Worm (Caenorhabditis elegans) whole organism, L2 larva: ENCODE results near the gene sri-2.

ENCODE experiments used
- F13H6.1 ChIP-seq: sonication (generic microtip); optimal IDR thresholded peaks from 2 replicates; lab custom pipeline; 2016; ENCODE audit warnings: missing genetic modification characterization, missing compliant biosample characterization
- aly-2 ChIP-seq: fragments of 150-350 bp; optimal IDR thresholded peaks from 2 replicates; lab custom pipeline; 2014; ENCODE audit warnings: missing biosample characterization, missing genetic modification characterization
- ama-1 ChIP-seq: fragments of 150-350 bp; optimal IDR thresholded peaks from 2 replicates; lab custom pipeline; 2018; ENCODE audit warnings: inconsistent platforms
- elt-3 ChIP-seq: sonication (generic microtip); optimal IDR thresholded peaks from 2 replicates; lab custom pipeline; 2017; ENCODE audit warnings: missing biosample characterization, missing genetic modification characterization
- fos-1 ChIP-seq: fragments of 150-350 bp; optimal IDR thresholded peaks from 2 replicates; lab custom pipeline; 2014; ENCODE audit warnings: missing biosample characterization, missing genetic modification characterization
- gmeb-1 ChIP-seq: fragments of 150-350 bp; optimal IDR thresholded peaks from 2 replicates; lab custom pipeline; 2014; ENCODE audit warnings: missing biosample characterization, missing genetic modification characterization
- lin-39 ChIP-seq: fragments of 150-350 bp; optimal IDR thresholded peaks from 2 replicates; lab custom pipeline; 2014; ENCODE audit warnings: missing biosample characterization, missing genetic modification reagents, missing genetic modification characterization
- nhr-10 ChIP-seq: sonication (generic microtip); optimal IDR thresholded peaks from 2 replicates; lab custom pipeline; 2017; ENCODE audit warnings: missing biosample characterization, missing genetic modification characterization
- nhr-11 ChIP-seq: fragments of 150-350 bp; optimal IDR thresholded peaks from 2 replicates; lab custom pipeline; 2014; ENCODE audit warnings: missing biosample characterization, missing genetic modification characterization
- nhr-129 ChIP-seq: fragments of 150-350 bp; optimal IDR thresholded peaks from 2 replicates; lab custom pipeline; 2014; ENCODE audit warnings: missing biosample characterization, missing genetic modification characterization
- skn-1 ChIP-seq: sonication (generic microtip); optimal IDR thresholded peaks from 2 replicates; lab custom pipeline; 2017; ENCODE audit warnings: missing biosample characterization, missing genetic modification characterization
- snpc-4 ChIP-seq: fragments of 150-350 bp; optimal IDR thresholded peaks from 2 replicates; lab custom pipeline; 2014; ENCODE audit warnings: missing biosample characterization, missing genetic modification characterization
- unc-62 ChIP-seq: fragments of 150-350 bp; optimal IDR thresholded peaks from 2 replicates; lab custom pipeline; 2014; ENCODE audit warnings: missing biosample characterization, missing genetic modification reagents, missing genetic modification characterization
- ztf-11 ChIP-seq: sonication (generic microtip); optimal IDR thresholded peaks from 2 replicates; lab custom pipeline; 2017; ENCODE audit warnings: missing biosample characterization, missing genetic modification characterization

- TF ChIP-seq fos-1 (tag; lab: Kevin White, UChicago) = no peak
- TF ChIP-seq snpc-4 (tag; lab: Kevin White, UChicago) = no peak
- no peak for TF ChIP-seq lin-39 (tag; lab: Kevin White, UChicago)
- no peak for TF ChIP-seq nhr-10 (tag; lab: Kevin White, UChicago)
- TF ChIP-seq aly-2 (tag; lab: Kevin White, UChicago) = no peak
- no peak for TF ChIP-seq ama-1 (lab: Kevin White, UChicago)
- TF ChIP-seq nhr-11 (tag; lab: Kevin White, UChicago) = no peak
- TF ChIP-seq elt-3 (tag; lab: Kevin White, UChicago) = no peak
- TF ChIP-seq gmeb-1 = no peak
- no peak for TF ChIP-seq unc-62 (GFP tag; lab: Kevin White, UChicago)
- no peak for TF ChIP-seq skn-1 (tag; lab: Kevin White, UChicago)
- TF ChIP-seq nhr-129 (tag; lab: Kevin White, UChicago) = no peak
- TF ChIP-seq ztf-11 (tag; lab: Kevin White, UChicago) = no peak
- no peak for TF ChIP-seq F13H6.1 (tag; lab: Kevin White, UChicago)
Measured at ce11 chrV:15965114-15965513, at the start of gene sri-2.
